Worm (Caenorhabditis elegans) whole organism, late embryonic: ENCODE results near the gene B0244.5.
A peak's percentile ranks its signal among the peaks of the same experiment; 100 is the strongest.

Source experiments
- C08G9.2 ChIP-seq: sonication (generic microtip); optimal IDR thresholded peaks from 2 replicates; lab custom pipeline; 2016; ENCODE audit warnings: mild to moderate bottlenecking, missing genetic modification characterization, moderate library complexity, missing compliant biosample characterization
- C38D4.7 ChIP-seq: fragments of 200-800 bp; sonication (Bioruptor generic); optimal IDR thresholded peaks from 2 replicates; lab custom pipeline; 2018; ENCODE audit warnings: mild to moderate bottlenecking, missing genetic modification characterization, moderate library complexity, missing compliant biosample characterization
- K02D7.2 ChIP-seq: sonication (generic microtip); optimal IDR thresholded peaks from 2 replicates; lab custom pipeline; 2017; ENCODE audit warnings: mild to moderate bottlenecking, missing genetic modification characterization, missing compliant biosample characterization
- K09A11.1 ChIP-seq: sonication (generic microtip); optimal IDR thresholded peaks from 2 replicates; lab custom pipeline; 2017; ENCODE audit warnings: antibody characterized with exemption, mild to moderate bottlenecking, missing genetic modification characterization, missing compliant biosample characterization; ENCODE audit not compliant: insufficient read depth
- T23F11.4 ChIP-seq: fragments of 200-800 bp; sonication (Bioruptor generic); optimal IDR thresholded peaks from 2 replicates; lab custom pipeline; 2018; ENCODE audit warnings: mild to moderate bottlenecking, missing genetic modification characterization, missing compliant biosample characterization
- ahr-1 ChIP-seq: sonication (generic microtip); optimal IDR thresholded peaks from 2 replicates; lab custom pipeline; 2016; ENCODE audit warnings: missing genetic modification characterization, missing compliant biosample characterization
- ama-1 ChIP-seq: fragments of 150-350 bp; optimal IDR thresholded peaks from 2 replicates; lab custom pipeline; 2014
- ceh-14 ChIP-seq: sonication (generic microtip); optimal IDR thresholded peaks from 2 replicates; lab custom pipeline; 2016; ENCODE audit warnings: missing genotype, missing genetic modification characterization, missing compliant biosample characterization
- ceh-19 ChIP-seq: fragments of 200-800 bp; sonication (Bioruptor generic); optimal IDR thresholded peaks from 2 replicates; lab custom pipeline; 2018; ENCODE audit warnings: mild to moderate bottlenecking, missing genetic modification characterization, missing compliant biosample characterization
- ceh-22 ChIP-seq: sonication (generic microtip); optimal IDR thresholded peaks from 2 replicates; lab custom pipeline; 2017; ENCODE audit warnings: missing biosample characterization, missing genetic modification characterization
- ceh-24 ChIP-seq: sonication (generic microtip); optimal IDR thresholded peaks from 2 replicates; lab custom pipeline; 2016; ENCODE audit warnings: mild to moderate bottlenecking, missing genetic modification characterization, missing compliant biosample characterization
- ceh-30 ChIP-seq: fragments of 150-350 bp; optimal IDR thresholded peaks from 2 replicates; lab custom pipeline; 2014; ENCODE audit warnings: missing biosample characterization, missing genetic modification characterization
- ceh-31 ChIP-seq: sonication (generic microtip); optimal IDR thresholded peaks from 2 replicates; lab custom pipeline; 2016; ENCODE audit warnings: missing genetic modification characterization, missing compliant biosample characterization
- ceh-45 ChIP-seq: fragments of 200-800 bp; sonication (Bioruptor generic); IDR thresholded peaks from 2 replicates; pipeline ENCODE4 v1.3.6; 2022; ENCODE audit warnings: missing genetic modification reagents, missing genetic modification characterization, missing compliant biosample characterization
- ceh-6 ChIP-seq: fragments of 200-800 bp; sonication (Bioruptor generic); optimal IDR thresholded peaks from 2 replicates; lab custom pipeline; 2018; ENCODE audit warnings: mild to moderate bottlenecking, missing genetic modification characterization, missing compliant biosample characterization
- ceh-9 ChIP-seq: sonication (generic microtip); optimal IDR thresholded peaks from 2 replicates; lab custom pipeline; 2016; ENCODE audit warnings: mild to moderate bottlenecking, missing genetic modification characterization, inconsistent platforms, missing compliant biosample characterization
- dmd-4 ChIP-seq: sonication (generic microtip); optimal IDR thresholded peaks from 2 replicates; lab custom pipeline; 2016; ENCODE audit warnings: borderline replicate concordance, missing genetic modification characterization, missing compliant biosample characterization
- elt-4 ChIP-seq: sonication (generic microtip); optimal IDR thresholded peaks from 2 replicates; lab custom pipeline; 2016; ENCODE audit warnings: missing genetic modification characterization, missing compliant biosample characterization
- eyg-1 ChIP-seq: sonication (generic microtip); optimal IDR thresholded peaks from 2 replicates; lab custom pipeline; 2016; ENCODE audit warnings: missing genotype, missing genetic modification characterization, missing compliant biosample characterization
- fax-1 ChIP-seq: sonication (generic microtip); optimal IDR thresholded peaks from 2 replicates; lab custom pipeline; 2016; ENCODE audit warnings: missing genotype, missing genetic modification characterization, missing compliant biosample characterization
- fkh-10 ChIP-seq: fragments of 150-350 bp; optimal IDR thresholded peaks from 2 replicates; lab custom pipeline; 2014; ENCODE audit warnings: missing biosample characterization, missing genetic modification reagents, missing genetic modification characterization
- fkh-6 ChIP-seq: sonication (generic microtip); optimal IDR thresholded peaks from 2 replicates; lab custom pipeline; 2016; ENCODE audit warnings: missing genetic modification characterization, missing compliant biosample characterization
- hlh-15 ChIP-seq: sonication (generic microtip); optimal IDR thresholded peaks from 2 replicates; lab custom pipeline; 2016; ENCODE audit warnings: missing genetic modification characterization, missing compliant biosample characterization
- hlh-6 ChIP-seq: sonication (generic microtip); optimal IDR thresholded peaks from 2 replicates; lab custom pipeline; 2016; ENCODE audit warnings: missing genotype, missing genetic modification characterization, missing compliant biosample characterization
- lim-6 ChIP-seq: sonication (generic microtip); optimal IDR thresholded peaks from 2 replicates; lab custom pipeline; 2016; ENCODE audit warnings: missing genetic modification characterization, missing compliant biosample characterization
- lin-11 ChIP-seq: fragments of 200-800 bp; sonication (Bioruptor generic); optimal IDR thresholded peaks from 2 replicates; lab custom pipeline; 2018; ENCODE audit warnings: mild to moderate bottlenecking, missing genetic modification characterization, missing compliant biosample characterization
- mec-3 ChIP-seq: sonication (generic microtip); optimal IDR thresholded peaks from 2 replicates; lab custom pipeline; 2016; ENCODE audit warnings: borderline replicate concordance, missing genetic modification characterization, missing compliant biosample characterization
- nhr-11 ChIP-seq: fragments of 150-350 bp; optimal IDR thresholded peaks from 2 replicates; lab custom pipeline; 2014; ENCODE audit warnings: missing biosample characterization, missing genetic modification characterization
- nhr-232 ChIP-seq: sonication (generic microtip); optimal IDR thresholded peaks from 2 replicates; lab custom pipeline; 2016; ENCODE audit warnings: missing genetic modification characterization, missing compliant biosample characterization
- odd-2 ChIP-seq: sonication (generic microtip); optimal IDR thresholded peaks from 2 replicates; lab custom pipeline; 2017; ENCODE audit warnings: antibody characterized with exemption, mild to moderate bottlenecking, missing genetic modification characterization, missing compliant biosample characterization
- pqm-1 ChIP-seq: sonication (generic microtip); optimal IDR thresholded peaks from 2 replicates; lab custom pipeline; 2016; ENCODE audit warnings: missing genetic modification characterization, missing compliant biosample characterization
- pros-1 ChIP-seq: fragments of 150-350 bp; optimal IDR thresholded peaks from 2 replicates; lab custom pipeline; 2014; ENCODE audit warnings: missing biosample characterization, missing genetic modification reagents, missing genetic modification characterization
- ref-2 ChIP-seq: sonication (generic microtip); optimal IDR thresholded peaks from 2 replicates; lab custom pipeline; 2016; ENCODE audit warnings: missing genetic modification characterization, missing compliant biosample characterization
- rnt-1 ChIP-seq: sonication (generic microtip); optimal IDR thresholded peaks from 2 replicates; lab custom pipeline; 2016; ENCODE audit warnings: missing genetic modification characterization, missing compliant biosample characterization
- sdc-2 ChIP-seq: sonication (generic microtip); optimal IDR thresholded peaks from 2 replicates; lab custom pipeline; 2016; ENCODE audit warnings: missing genotype, missing genetic modification characterization, missing compliant biosample characterization
- sox-2 ChIP-seq: fragments of 200-800 bp; sonication (Bioruptor generic); IDR thresholded peaks from 2 replicates; pipeline ENCODE4 v1.3.6; 2022; ENCODE audit warnings: missing genetic modification reagents, missing genetic modification characterization, missing compliant biosample characterization
- sox-4 ChIP-seq: sonication (generic microtip); optimal IDR thresholded peaks from 2 replicates; lab custom pipeline; 2017; ENCODE audit warnings: mild to moderate bottlenecking, missing genetic modification characterization, inconsistent platforms, missing compliant biosample characterization
- syd-9 ChIP-seq: sonication (generic microtip); optimal IDR thresholded peaks from 2 replicates; lab custom pipeline; 2016; ENCODE audit warnings: mild to moderate bottlenecking, missing genetic modification characterization, moderate library complexity, missing compliant biosample characterization
- tbx-7 ChIP-seq: sonication (generic microtip); optimal IDR thresholded peaks from 2 replicates; lab custom pipeline; 2016; ENCODE audit warnings: missing genotype, missing genetic modification characterization, missing compliant biosample characterization
- unc-3 ChIP-seq, 2 experiments: fragments of 200-800 bp in 1 of 2; sonication (Bioruptor generic) in 1 of 2; sonication (generic microtip) in 1 of 2; conservative IDR thresholded peaks in 1 of 2; optimal IDR thresholded peaks in 1 of 2; 2 replicates each; pipeline versions ENCODE4 v1.3.6 to Lab custom; 2016 to 2022; ENCODE audit warnings: missing compliant biosample characterization in 2 of 2, missing genetic modification characterization in 2 of 2, missing genetic modification reagents in 1 of 2
- unc-55 ChIP-seq: sonication (generic microtip); optimal IDR thresholded peaks from 2 replicates; lab custom pipeline; 2017; ENCODE audit warnings: missing biosample characterization, missing genetic modification reagents, missing genetic modification characterization
- unc-86 ChIP-seq: sonication (generic microtip); optimal IDR thresholded peaks from 2 replicates; lab custom pipeline; 2016; ENCODE audit warnings: missing genetic modification characterization, missing compliant biosample characterization

B0244.5 gene

ce11 chrIII:5711881-5712643 lies 32.6 kb upstream of the B0244.5 start:
- no peak for TF ChIP-seq fkh-6
- TF ChIP-seq ceh-30, result no peak
- no peak for TF ChIP-seq unc-3 (GFP tag; conservative IDR thresholded peaks at IDR 0.05; lab: Robert Waterston, UW)
- no peak for TF ChIP-seq unc-3 (tag; optimal IDR thresholded peaks at IDR 0.05; lab: Kevin White, UChicago)
- TF ChIP-seq hlh-15 (tag; lab: Kevin White, UChicago), result no peak
- TF ChIP-seq eyg-1, result no peak
- TF ChIP-seq ceh-6, result no peak
- TF ChIP-seq tbx-7 (tag; lab: Kevin White, UChicago), result no peak
- TF ChIP-seq fax-1 (tag; lab: Kevin White, UChicago), result no peak
- no peak for TF ChIP-seq lim-6 (tag; lab: Kevin White, UChicago)
- TF ChIP-seq ahr-1 (tag; lab: Kevin White, UChicago), result no peak
- TF ChIP-seq sox-2, result no peak
- no peak for TF ChIP-seq ceh-22 (tag; lab: Kevin White, UChicago)
- TF ChIP-seq K02D7.2, result no peak
- no peak for TF ChIP-seq unc-55

- TF ChIP-seq sdc-2 (tag; lab: Kevin White, UChicago) (no peak), pqm-1 (tag; lab: Kevin White, UChicago) (no peak), ceh-45 (no peak), mec-3 (tag; lab: Kevin White, UChicago) (no peak), C38D4.7 (no peak), lin-11 (tag; lab: Kevin White, UChicago) (no peak), K02D7.2 (no peak), ref-2 (tag; lab: Kevin White, UChicago) (no peak), sox-4 (tag; lab: Kevin White, UChicago) (no peak), ama-1 (lab: Kevin White, UChicago) (no peak), ceh-9 (tag; lab: Kevin White, UChicago) (no peak), nhr-11 (tag; lab: Kevin White, UChicago) (no peak), ceh-6 (no peak), unc-86 (tag; lab: Kevin White, UChicago) (no peak), ahr-1 (tag; lab: Kevin White, UChicago) (no peak)
Measured at ce11 chrIII:5714230-5714983, 30.3 kb upstream of the B0244.5 start, which contains the start of gene arf-1. Gene arf-1, plus strand, starts transcription at chrIII:5714886.

ce11 chrIII:5714984-5715454 lies 29.7 kb upstream of the B0244.5 start:
- TF ChIP-seq ahr-1 (tag; lab: Kevin White, UChicago), result no peak
- no peak for TF ChIP-seq lim-6 (tag; lab: Kevin White, UChicago)
- no peak for TF ChIP-seq ceh-19
- TF ChIP-seq C08G9.2 (tag; lab: Kevin White, UChicago), result no peak
- no peak for TF ChIP-seq odd-2 (tag; lab: Kevin White, UChicago)
- no peak for TF ChIP-seq ceh-9 (tag; lab: Kevin White, UChicago)
- TF ChIP-seq dmd-4 (tag; lab: Kevin White, UChicago), result no peak
- no peak for TF ChIP-seq nhr-232

ce11 chrIII:5715467-5715866 lies 29.2 kb upstream of the B0244.5 start:
- TF ChIP-seq C38D4.7, result no peak
- peak; percentile 7 for TF ChIP-seq C08G9.2 (tag; lab: Kevin White, UChicago)
- TF ChIP-seq K09A11.1 (tag; lab: Kevin White, UChicago), result no peak
- TF ChIP-seq T23F11.4, result no peak
- no peak for TF ChIP-seq sox-4 (tag; lab: Kevin White, UChicago)
- no peak for TF ChIP-seq unc-86 (tag; lab: Kevin White, UChicago)
- TF ChIP-seq pros-1 (tag; lab: Kevin White, UChicago), result peak; percentile 71
- TF ChIP-seq ceh-14 (tag; lab: Kevin White, UChicago), result peak; percentile 24
- no peak for TF ChIP-seq K02D7.2
- no peak for TF ChIP-seq elt-4 (tag; lab: Kevin White, UChicago)
- TF ChIP-seq syd-9 (tag; lab: Kevin White, UChicago), result peak; percentile 54
- no peak for TF ChIP-seq fax-1 (tag; lab: Kevin White, UChicago)
- TF ChIP-seq fkh-10, result no peak
- no peak for TF ChIP-seq unc-3 (GFP tag; conservative IDR thresholded peaks at IDR 0.05; lab: Robert Waterston, UW)
- TF ChIP-seq unc-3 (tag; optimal IDR thresholded peaks at IDR 0.05; lab: Kevin White, UChicago), result no peak
- TF ChIP-seq ceh-22 (tag; lab: Kevin White, UChicago), result peak; percentile 52
- no peak for TF ChIP-seq ceh-24
- TF ChIP-seq rnt-1 (tag; lab: Kevin White, UChicago), result peak; percentile 70
- TF ChIP-seq ceh-31, result peak; percentile 84
- peak; percentile 26 for TF ChIP-seq sdc-2 (tag; lab: Kevin White, UChicago)
- TF ChIP-seq ceh-6, result no peak
- TF ChIP-seq unc-55, result peak; percentile 58
- no peak for TF ChIP-seq pqm-1 (tag; lab: Kevin White, UChicago)
- TF ChIP-seq hlh-6 (tag; lab: Kevin White, UChicago), result peak; percentile 61
